Worm (Caenorhabditis elegans) whole organism, midembryonic: ENCODE data around the gene C54E4.1.

Experiments used
- cog-1 ChIP-seq: sonication (generic microtip); optimal IDR thresholded peaks from 2 replicates; lab custom pipeline; 2016; ENCODE audit warnings: missing genetic modification characterization, missing compliant biosample characterization
- ref-1 ChIP-seq: fragments of 200-800 bp; sonication (Bioruptor generic); conservative IDR thresholded peaks from 2 replicates; pipeline ENCODE4 v1.3.6; 2022; ENCODE audit warnings: missing genetic modification reagents, missing genetic modification characterization, missing compliant biosample characterization
- ztf-29 ChIP-seq: fragments of 200-800 bp; sonication (Bioruptor generic); IDR thresholded peaks from 2 replicates; pipeline ENCODE4 v1.3.6; 2022; ENCODE audit warnings: missing genetic modification reagents, missing genetic modification characterization, missing compliant biosample characterization

- TF ChIP-seq ztf-29 (no peak), ref-1 (GFP tag; lab: Robert Waterston, UW) (no peak), cog-1 (tag; lab: Kevin White, UChicago) (no peak)
Observed at ce11 chrIV:2156239-2156638, 19.2 kb upstream of the C54E4.1 start.
